In the genomic region with DNA sequence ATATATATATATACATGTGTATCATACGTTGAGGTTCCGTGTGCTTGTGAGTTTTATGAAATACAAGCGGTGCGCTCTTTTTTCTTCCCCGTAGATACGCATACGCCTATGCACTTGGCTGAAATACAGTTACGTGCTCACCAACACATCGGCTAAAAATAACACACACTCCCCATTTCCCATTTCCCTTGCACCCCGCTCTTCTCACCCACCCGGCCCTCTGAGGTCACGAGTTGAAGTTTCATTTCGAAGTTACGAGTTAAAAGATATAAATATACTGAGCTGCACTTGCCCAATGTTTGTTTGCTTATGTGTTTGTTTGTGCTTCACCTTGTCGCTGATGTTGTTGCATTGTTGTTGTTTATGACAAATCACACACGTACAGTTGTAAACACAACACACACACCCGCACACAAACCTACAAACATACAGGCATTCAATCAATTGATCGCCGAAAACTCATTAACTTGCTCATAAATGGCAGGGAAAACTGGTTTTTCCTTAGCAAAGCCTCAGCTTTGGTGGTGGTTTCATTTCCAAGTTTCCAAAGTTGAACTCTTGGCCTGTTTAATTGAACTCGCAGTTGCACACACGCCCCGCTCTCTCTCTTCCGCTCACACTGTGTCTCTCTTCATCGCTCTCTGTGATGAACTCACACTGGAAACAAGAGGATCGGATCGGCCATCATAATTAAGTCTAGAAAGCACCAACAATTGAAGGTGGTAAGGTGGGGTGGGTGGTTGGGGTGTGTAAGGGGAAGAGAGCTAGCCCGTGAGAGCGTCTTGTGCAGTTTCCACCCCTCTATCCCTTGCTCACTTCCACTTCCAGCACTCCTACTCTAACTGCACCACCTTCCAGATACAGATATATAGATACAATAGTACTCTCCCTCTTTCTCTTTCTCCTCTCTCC, we compare ENCODE assay signal across 1 fruit fly cellular context.
A peak's percentile ranks its signal among the peaks of the same experiment; 100 is the strongest.
TF ChIP-seq lines count a peak whose summit lies in the region.

No protein-coding gene starts in this region.

TF ChIP-seq in whole organism, embryonic, 481 proteins besides CTCF, POLR2A, EP300 and RAD21 (continued from another document and continues in another):
- TF ChIP-seq CG16815 (GFP tag; optimal IDR thresholded peaks at IDR 0.05; lab: Kevin White, UChicago): no peak
- no peak for TF ChIP-seq Chrac-16 (GFP tag; optimal IDR thresholded peaks at IDR 0.05; lab: Kevin White, UChicago)
- no peak for TF ChIP-seq CG11723 (GFP tag; optimal IDR thresholded peaks at IDR 0.05; lab: Kevin White, UChicago)
- TF ChIP-seq amos (GFP tag; IDR thresholded peaks at IDR 0.05; lab: Robert Waterston, UW; ENCODE audit: partially characterized antibody): no peak
- TF ChIP-seq zfh2 (GFP tag; optimal IDR thresholded peaks at IDR 0.05; lab: Kevin White, UChicago): no peak
- TF ChIP-seq CG12071 (GFP tag; optimal IDR thresholded peaks at IDR 0.05; lab: Kevin White, UChicago): peak; percentile 3
- no peak for TF ChIP-seq hkb (optimal IDR thresholded peaks at IDR 0.05; lab: Kevin White, UChicago)
- TF ChIP-seq hkb (GFP tag; IDR thresholded peaks at IDR 0.05; lab: Robert Waterston, UW): peak; percentile 6; the same call in 1 of the 2 replicates
- no peak for TF ChIP-seq CG17912 (GFP tag; optimal IDR thresholded peaks at IDR 0.05; lab: Kevin White, UChicago)
- TF ChIP-seq Usf (GFP tag; optimal IDR thresholded peaks at IDR 0.05; lab: Kevin White, UChicago): no peak
- TF ChIP-seq CG33213 (GFP tag; optimal IDR thresholded peaks at IDR 0.05; lab: Kevin White, UChicago): no peak
- no peak for TF ChIP-seq CG42726 (GFP tag; IDR thresholded peaks at IDR 0.05; lab: Robert Waterston, UW; ENCODE audit: partially characterized antibody)
- TF ChIP-seq Trl (optimal IDR thresholded peaks at IDR 0.05; lab: Kevin White, UChicago): peak; percentile 86 to 94
- TF ChIP-seq Trl (GFP tag; optimal IDR thresholded peaks at IDR 0.05; lab: Kevin White, UChicago): no peak
- no peak for TF ChIP-seq CG17568 (GFP tag; optimal IDR thresholded peaks at IDR 0.05; lab: Kevin White, UChicago)
- TF ChIP-seq Asciz (GFP tag; optimal IDR thresholded peaks at IDR 0.05; lab: Kevin White, UChicago): no peak
- no peak for TF ChIP-seq Ada2b (GFP tag; IDR thresholded peaks at IDR 0.05; lab: Robert Waterston, UW)
- no peak for TF ChIP-seq CG1024 (GFP tag; IDR thresholded peaks at IDR 0.05; lab: Robert Waterston, UW)
- TF ChIP-seq CG11456 (GFP tag; IDR thresholded peaks at IDR 0.05; lab: Robert Waterston, UW): no peak
- peak; percentile 22 for TF ChIP-seq Med (GFP tag; lab: Kevin White, UChicago)
- TF ChIP-seq CG2875 (GFP tag; optimal IDR thresholded peaks at IDR 0.05; lab: Kevin White, UChicago): no peak
- TF ChIP-seq PHDP (tag; optimal IDR thresholded peaks at IDR 0.05; lab: Kevin White, UChicago): no peak
- TF ChIP-seq gcm (GFP tag; optimal IDR thresholded peaks at IDR 0.05; lab: Kevin White, UChicago): no peak
- TF ChIP-seq abd-A (tag; optimal IDR thresholded peaks at IDR 0.05; lab: Kevin White, UChicago): peak; percentile 36
- no peak for TF ChIP-seq Deaf1 (tag; optimal IDR thresholded peaks at IDR 0.05; lab: Kevin White, UChicago)
- no peak for TF ChIP-seq Hr39 (optimal IDR thresholded peaks at IDR 0.05; lab: Kevin White, UChicago)
- TF ChIP-seq CG9932 (GFP tag; IDR thresholded peaks at IDR 0.05; lab: Robert Waterston, UW): no peak
- no peak for TF ChIP-seq aop (GFP tag; IDR thresholded peaks at IDR 0.05; lab: Robert Waterston, UW)
- TF ChIP-seq gt (GFP tag; IDR thresholded peaks at IDR 0.05; lab: Robert Waterston, UW): no peak
- TF ChIP-seq repo (GFP tag; optimal IDR thresholded peaks at IDR 0.05; lab: Kevin White, UChicago): no peak
- TF ChIP-seq Camta (GFP tag; optimal IDR thresholded peaks at IDR 0.05; lab: Kevin White, UChicago): no peak
- TF ChIP-seq unpg (GFP tag; optimal IDR thresholded peaks at IDR 0.05; lab: Kevin White, UChicago): no peak
- TF ChIP-seq CG6813 (GFP tag; optimal IDR thresholded peaks at IDR 0.05; lab: Kevin White, UChicago): no peak
- no peak for TF ChIP-seq dati (GFP tag; IDR thresholded peaks at IDR 0.05; lab: Robert Waterston, UW)
- no peak for TF ChIP-seq CG1602 (GFP tag; optimal IDR thresholded peaks at IDR 0.05; lab: Kevin White, UChicago)
- no peak for TF ChIP-seq hbn (GFP tag; IDR thresholded peaks at IDR 0.05; lab: Robert Waterston, UW; ENCODE audit: partially characterized antibody)
- TF ChIP-seq emc (GFP tag; optimal IDR thresholded peaks at IDR 0.05; lab: Kevin White, UChicago): no peak
- 0 out of 2 replicates have a peak, but pooled peaks have one; percentile 25 for TF ChIP-seq bbx (GFP tag; IDR thresholded peaks at IDR 0.05; lab: Robert Waterston, UW; ENCODE audit: partially characterized antibody)
- TF ChIP-seq CG2712 (tag; optimal IDR thresholded peaks at IDR 0.05; lab: Kevin White, UChicago): no peak
- TF ChIP-seq CG16863 (GFP tag; optimal IDR thresholded peaks at IDR 0.05; lab: Kevin White, UChicago): no peak
- TF ChIP-seq crol (GFP tag; IDR thresholded peaks at IDR 0.05; lab: Robert Waterston, UW): peak; percentile 92
- no peak for TF ChIP-seq nom (GFP tag; optimal IDR thresholded peaks at IDR 0.05; lab: Kevin White, UChicago)
- TF ChIP-seq CG2678 (tag; optimal IDR thresholded peaks at IDR 0.05; lab: Kevin White, UChicago): no peak
- no peak for TF ChIP-seq CrebB (tag; optimal IDR thresholded peaks at IDR 0.05; lab: Kevin White, UChicago)
- no peak for TF ChIP-seq NK7.1 (GFP tag; optimal IDR thresholded peaks at IDR 0.05; lab: Kevin White, UChicago)
- no peak for TF ChIP-seq Ets97D (GFP tag; optimal IDR thresholded peaks at IDR 0.05; lab: Kevin White, UChicago)
- TF ChIP-seq MESR4 (GFP tag; optimal IDR thresholded peaks at IDR 0.05; lab: Kevin White, UChicago): no peak
- TF ChIP-seq ase (GFP tag; IDR thresholded peaks at IDR 0.05; lab: Robert Waterston, UW): no peak
- TF ChIP-seq Dbx (GFP tag; IDR thresholded peaks at IDR 0.05; lab: Robert Waterston, UW): no peak
- TF ChIP-seq dmrt99B (tag; optimal IDR thresholded peaks at IDR 0.05; lab: Kevin White, UChicago): no peak
- TF ChIP-seq CG8765 (GFP tag; IDR thresholded peaks at IDR 0.05; lab: Robert Waterston, UW): no peak
- TF ChIP-seq Hmx (GFP tag; optimal IDR thresholded peaks at IDR 0.05; lab: Kevin White, UChicago): no peak
- no peak for TF ChIP-seq fd3F (GFP tag; optimal IDR thresholded peaks at IDR 0.05; lab: Kevin White, UChicago)
- no peak for TF ChIP-seq CG4424 (GFP tag; optimal IDR thresholded peaks at IDR 0.05; lab: Kevin White, UChicago)
- TF ChIP-seq CG11695 (GFP tag; IDR thresholded peaks at IDR 0.05; lab: Robert Waterston, UW): no peak
- TF ChIP-seq jigr1 (GFP tag; IDR thresholded peaks at IDR 0.05; lab: Robert Waterston, UW): no peak
- no peak for TF ChIP-seq B-H1 (GFP tag; IDR thresholded peaks at IDR 0.05; lab: Robert Waterston, UW)
- TF ChIP-seq CG32532 (GFP tag; IDR thresholded peaks at IDR 0.05; lab: Robert Waterston, UW): peak; percentile 39; the same call in 1 of the 2 replicates
- TF ChIP-seq Side (GFP tag; optimal IDR thresholded peaks at IDR 0.05; lab: Kevin White, UChicago): no peak
- TF ChIP-seq lbe (GFP tag; optimal IDR thresholded peaks at IDR 0.05; lab: Kevin White, UChicago): no peak
- TF ChIP-seq Ravus (GFP tag; IDR thresholded peaks at IDR 0.05; lab: Robert Waterston, UW): no peak
- no peak for TF ChIP-seq sug (tag; optimal IDR thresholded peaks at IDR 0.05; lab: Kevin White, UChicago)
- TF ChIP-seq otp (GFP tag; IDR thresholded peaks at IDR 0.05; lab: Robert Waterston, UW): no peak
- no peak for TF ChIP-seq Dll (GFP tag; IDR thresholded peaks at IDR 0.05; lab: Robert Waterston, UW; ENCODE audit: partially characterized antibody)
- TF ChIP-seq Fer2 (tag; optimal IDR thresholded peaks at IDR 0.05; lab: Kevin White, UChicago): no peak
- no peak for TF ChIP-seq CG16779 (GFP tag; IDR thresholded peaks at IDR 0.05; lab: Robert Waterston, UW)
- TF ChIP-seq D19A (tag; optimal IDR thresholded peaks at IDR 0.05; lab: Kevin White, UChicago): no peak
- TF ChIP-seq Dref (GFP tag; IDR thresholded peaks at IDR 0.05; lab: Robert Waterston, UW): no peak
- no peak for TF ChIP-seq cas (GFP tag; IDR thresholded peaks at IDR 0.05; lab: Robert Waterston, UW)
- peak; percentile 4 for TF ChIP-seq sqz (GFP tag; optimal IDR thresholded peaks at IDR 0.05; lab: Kevin White, UChicago)
- no peak for TF ChIP-seq Pdp1 (GFP tag; optimal IDR thresholded peaks at IDR 0.05; lab: Kevin White, UChicago)
- TF ChIP-seq Bdp1 (GFP tag; optimal IDR thresholded peaks at IDR 0.05; lab: Kevin White, UChicago): no peak
- peak; percentile 66 for TF ChIP-seq CG12769 (tag; optimal IDR thresholded peaks at IDR 0.05; lab: Kevin White, UChicago)
- no peak for TF ChIP-seq btn (GFP tag; optimal IDR thresholded peaks at IDR 0.05; lab: Kevin White, UChicago)
- no peak for TF ChIP-seq CG6272 (GFP tag; IDR thresholded peaks at IDR 0.05; lab: Robert Waterston, UW)
- no peak for TF ChIP-seq CG4820 (GFP tag; optimal IDR thresholded peaks at IDR 0.05; lab: Kevin White, UChicago)
- TF ChIP-seq al (GFP tag; IDR thresholded peaks at IDR 0.05; lab: Robert Waterston, UW): no peak
- TF ChIP-seq CG10565 (GFP tag; optimal IDR thresholded peaks at IDR 0.05; lab: Kevin White, UChicago): no peak
- no peak for TF ChIP-seq CG13894 (tag; optimal IDR thresholded peaks at IDR 0.05; lab: Kevin White, UChicago)
- TF ChIP-seq pho (GFP tag; optimal IDR thresholded peaks at IDR 0.05; lab: Kevin White, UChicago): no peak
- TF ChIP-seq Atf6 (GFP tag; IDR thresholded peaks at IDR 0.05; lab: Robert Waterston, UW): no peak
- peak; percentile 48; the same call in 1 of the 3 replicates for TF ChIP-seq ci (GFP tag; IDR thresholded peaks at IDR 0.05; lab: Robert Waterston, UW)
- no peak for TF ChIP-seq Nf-YB (GFP tag; optimal IDR thresholded peaks at IDR 0.05; lab: Kevin White, UChicago)
- 0 out of 3 replicates have a peak, but pooled peaks have one; percentile 8 for TF ChIP-seq z (GFP tag; IDR thresholded peaks at IDR 0.05; lab: Robert Waterston, UW)
- TF ChIP-seq CG9817 (tag; optimal IDR thresholded peaks at IDR 0.05; lab: Kevin White, UChicago): no peak
- no peak for TF ChIP-seq Mes4 (GFP tag; optimal IDR thresholded peaks at IDR 0.05; lab: Kevin White, UChicago)
- TF ChIP-seq Taf1 (GFP tag; IDR thresholded peaks at IDR 0.05; lab: Robert Waterston, UW): no peak
- TF ChIP-seq chm (GFP tag; IDR thresholded peaks at IDR 0.05; lab: Robert Waterston, UW): no peak
- TF ChIP-seq ash1 (GFP tag; optimal IDR thresholded peaks at IDR 0.05; lab: Kevin White, UChicago): no peak
- TF ChIP-seq zen (tag; optimal IDR thresholded peaks at IDR 0.05; lab: Kevin White, UChicago): no peak
- TF ChIP-seq B-H2 (GFP tag; optimal IDR thresholded peaks at IDR 0.05; lab: Kevin White, UChicago): no peak
- peak; percentile 69 for TF ChIP-seq CG4360 (GFP tag; IDR thresholded peaks at IDR 0.05; lab: Robert Waterston, UW)
- no peak for TF ChIP-seq CG18476 (GFP tag; optimal IDR thresholded peaks at IDR 0.05; lab: Kevin White, UChicago)
- no peak for TF ChIP-seq H2.0 (GFP tag; IDR thresholded peaks at IDR 0.05; lab: Robert Waterston, UW)
- TF ChIP-seq CG3847 (GFP tag; IDR thresholded peaks at IDR 0.05; lab: Robert Waterston, UW): no peak
- no peak for TF ChIP-seq gem (tag; optimal IDR thresholded peaks at IDR 0.05; lab: Kevin White, UChicago)
- TF ChIP-seq CG3995 (GFP tag; optimal IDR thresholded peaks at IDR 0.05; lab: Kevin White, UChicago): no peak
- no peak for TF ChIP-seq CG30403 (GFP tag; optimal IDR thresholded peaks at IDR 0.05; lab: Kevin White, UChicago)
- no peak for TF ChIP-seq CG3726 (GFP tag; IDR thresholded peaks at IDR 0.05; lab: Robert Waterston, UW)
- TF ChIP-seq sens-2 (GFP tag; IDR thresholded peaks at IDR 0.05; lab: Robert Waterston, UW): no peak
- TF ChIP-seq CG8944 (GFP tag; optimal IDR thresholded peaks at IDR 0.05; lab: Kevin White, UChicago): no peak
- TF ChIP-seq CG10959 (GFP tag; IDR thresholded peaks at IDR 0.05; lab: Robert Waterston, UW): no peak
- no peak for TF ChIP-seq pita (GFP tag; optimal IDR thresholded peaks at IDR 0.05; lab: Kevin White, UChicago)
- TF ChIP-seq zen2 (GFP tag; IDR thresholded peaks at IDR 0.05; lab: Robert Waterston, UW; ENCODE audit: partially characterized antibody): no peak
- TF ChIP-seq Fer3 (tag; optimal IDR thresholded peaks at IDR 0.05; lab: Kevin White, UChicago): no peak
- TF ChIP-seq Elba2 (GFP tag; optimal IDR thresholded peaks at IDR 0.05; lab: Kevin White, UChicago): no peak
- no peak for TF ChIP-seq CG13624 (GFP tag; optimal IDR thresholded peaks at IDR 0.05; lab: Kevin White, UChicago)
- no peak for TF ChIP-seq TFAM (GFP tag; optimal IDR thresholded peaks at IDR 0.05; lab: Kevin White, UChicago)
- TF ChIP-seq Xrp1 (GFP tag; IDR thresholded peaks at IDR 0.05; lab: Robert Waterston, UW): no peak
- TF ChIP-seq fu2 (GFP tag; optimal IDR thresholded peaks at IDR 0.05; lab: Kevin White, UChicago): no peak
- no peak for TF ChIP-seq ERR (GFP tag; optimal IDR thresholded peaks at IDR 0.05; lab: Kevin White, UChicago)
- no peak for TF ChIP-seq CG11560 (tag; IDR thresholded peaks at IDR 0.05; lab: Robert Waterston, UW)
- TF ChIP-seq sisA (GFP tag; IDR thresholded peaks at IDR 0.05; lab: Robert Waterston, UW): no peak
- no peak for TF ChIP-seq Mad (GFP tag; optimal IDR thresholded peaks at IDR 0.05; lab: Kevin White, UChicago)
- TF ChIP-seq dimm (GFP tag; IDR thresholded peaks at IDR 0.05; lab: Robert Waterston, UW): no peak
- TF ChIP-seq pb (GFP tag; optimal IDR thresholded peaks at IDR 0.05; lab: Kevin White, UChicago): no peak
- TF ChIP-seq CG6689 (GFP tag; IDR thresholded peaks at IDR 0.05; lab: Robert Waterston, UW): no peak; the same call in 1 of the 2 replicates
- TF ChIP-seq Hr78 (GFP tag; optimal IDR thresholded peaks at IDR 0.05; lab: Kevin White, UChicago): peak in 1 of 2 experiments; percentile 98
- no peak for TF ChIP-seq Kr (GFP tag; optimal IDR thresholded peaks at IDR 0.05; lab: Kevin White, UChicago)
- TF ChIP-seq CG10543 (GFP tag; optimal IDR thresholded peaks at IDR 0.05; lab: Kevin White, UChicago): no peak
- TF ChIP-seq Six4 (GFP tag; optimal IDR thresholded peaks at IDR 0.05; lab: Kevin White, UChicago): no peak
- TF ChIP-seq cg (GFP tag; optimal IDR thresholded peaks at IDR 0.05; lab: Kevin White, UChicago): peak; percentile 74
- no peak for TF ChIP-seq nerfin-1 (tag; optimal IDR thresholded peaks at IDR 0.05; lab: Kevin White, UChicago)
- TF ChIP-seq CG13123 (GFP tag; optimal IDR thresholded peaks at IDR 0.05; lab: Kevin White, UChicago): no peak
- no peak for TF ChIP-seq CG34422 (GFP tag; IDR thresholded peaks at IDR 0.05; lab: Robert Waterston, UW)
- TF ChIP-seq slp2 (GFP tag; optimal IDR thresholded peaks at IDR 0.05; lab: Kevin White, UChicago): no peak
- TF ChIP-seq gce (GFP tag; IDR thresholded peaks at IDR 0.05; lab: Robert Waterston, UW): no peak
